Worm (Caenorhabditis elegans) whole organism, late embryonic: ENCODE measurements around the gene Y23B4A.1.

Experiments
- C38D4.7 ChIP-seq: fragments of 200-800 bp; sonication (Bioruptor generic); optimal IDR thresholded peaks from 2 replicates; lab custom pipeline; 2018; ENCODE audit warnings: mild to moderate bottlenecking, missing genetic modification characterization, moderate library complexity, missing compliant biosample characterization
- ama-1 ChIP-seq: fragments of 150-350 bp; optimal IDR thresholded peaks from 2 replicates; lab custom pipeline; 2014
- elt-2 ChIP-seq: sonication (generic microtip); optimal IDR thresholded peaks from 2 replicates; lab custom pipeline; 2016; ENCODE audit warnings: missing genetic modification reagents, missing genetic modification characterization, missing compliant biosample characterization
- ets-4 ChIP-seq: sonication (generic microtip); optimal IDR thresholded peaks from 2 replicates; lab custom pipeline; 2016; ENCODE audit warnings: missing genetic modification characterization, missing compliant biosample characterization
- fkh-6 ChIP-seq: sonication (generic microtip); optimal IDR thresholded peaks from 2 replicates; lab custom pipeline; 2016; ENCODE audit warnings: missing genetic modification characterization, missing compliant biosample characterization
- unc-55 ChIP-seq: sonication (generic microtip); optimal IDR thresholded peaks from 2 replicates; lab custom pipeline; 2017; ENCODE audit warnings: missing biosample characterization, missing genetic modification reagents, missing genetic modification characterization

ce11 chrX:5935473-5935872, 18.3 kb upstream of the Y23B4A.1 start, which contains the start of gene C46F4.3:
- TF ChIP-seq elt-2 (tag; lab: Kevin White, UChicago) (no peak), C38D4.7 (GFP tag; lab: Kevin White, UChicago) (no peak), ama-1 (no peak), ets-4 (no peak), fkh-6 (no peak), unc-55 (GFP tag; lab: Kevin White, UChicago) (no peak)
